Fruit fly (Drosophila melanogaster): ENCODE results near the gene CG7560.

CG7560 gene

dm6 chr3L:11422338-11422802 is 2.6 kb upstream of the CG7560 start (continued):
- no peak for TF ChIP-seq MESR4 (GFP tag; optimal IDR thresholded peaks at IDR 0.05)
- peak; percentile 78 for TF ChIP-seq croc (GFP tag; conservative IDR thresholded peaks at IDR 0.05)
- TF ChIP-seq CG13287 (GFP tag; IDR thresholded peaks at IDR 0.05; ENCODE audit: partially characterized antibody): no peak
- peak; percentile 69 for TF ChIP-seq esg (GFP tag; conservative IDR thresholded peaks at IDR 0.05)
- no peak for TF ChIP-seq luna (GFP tag; optimal IDR thresholded peaks at IDR 0.05)
- TF ChIP-seq Elba2 (GFP tag; optimal IDR thresholded peaks at IDR 0.05): no peak
- no peak for TF ChIP-seq Kr (GFP tag; optimal IDR thresholded peaks at IDR 0.05)
- TF ChIP-seq mam (GFP tag; optimal IDR thresholded peaks at IDR 0.05): peak; percentile 38
- peak; percentile 45 for TF ChIP-seq CG1529 (GFP tag; optimal IDR thresholded peaks at IDR 0.05)
- TF ChIP-seq exex (tag; optimal IDR thresholded peaks at IDR 0.05): peak; percentile 29
- TF ChIP-seq CG17186 (GFP tag; optimal IDR thresholded peaks at IDR 0.05): peak; percentile 16
- TF ChIP-seq CG12236 (GFP tag; optimal IDR thresholded peaks at IDR 0.05): peak; percentile 23
- TF ChIP-seq Trl (optimal IDR thresholded peaks at IDR 0.05): no peak
- peak; percentile 39 for TF ChIP-seq Trl (GFP tag; optimal IDR thresholded peaks at IDR 0.05)
- peak; percentile 26; the same call in 1 of the 2 replicates for TF ChIP-seq CG17612 (GFP tag; IDR thresholded peaks at IDR 0.05)
- TF ChIP-seq CG10565 (GFP tag; optimal IDR thresholded peaks at IDR 0.05): peak; percentile 8
- peak; percentile 54 for TF ChIP-seq Xbp1 (GFP tag; optimal IDR thresholded peaks at IDR 0.05)
- TF ChIP-seq CG6765 (GFP tag; optimal IDR thresholded peaks at IDR 0.05): peak; percentile 38
- peak; percentile 49 for TF ChIP-seq trh (GFP tag; optimal IDR thresholded peaks at IDR 0.05)
- peak; percentile 66 for TF ChIP-seq B-H1 (GFP tag; IDR thresholded peaks at IDR 0.05)
- TF ChIP-seq CG32772 (GFP tag; IDR thresholded peaks at IDR 0.05): peak; percentile 86
- peak; percentile 52 for TF ChIP-seq ac (GFP tag; optimal IDR thresholded peaks at IDR 0.05)
- peak; percentile 69 for TF ChIP-seq Ada2b (GFP tag; IDR thresholded peaks at IDR 0.05)
- TF ChIP-seq CG31388 (GFP tag; optimal IDR thresholded peaks at IDR 0.05): peak; percentile 45
- TF ChIP-seq gce (GFP tag; IDR thresholded peaks at IDR 0.05): peak; percentile 53; the same call in 1 of the 3 replicates
- peak; percentile 78 for TF ChIP-seq CG18476 (GFP tag; optimal IDR thresholded peaks at IDR 0.05)
- TF ChIP-seq pita (GFP tag; optimal IDR thresholded peaks at IDR 0.05): no peak
- TF ChIP-seq inv (GFP tag; IDR thresholded peaks at IDR 0.05; ENCODE audit: partially characterized antibody): no peak
- no peak for TF ChIP-seq tna (GFP tag; IDR thresholded peaks at IDR 0.05; ENCODE audit: partially characterized antibody)
- peak; percentile 56 for TF ChIP-seq Aef1 (GFP tag; IDR thresholded peaks at IDR 0.05)
- TF ChIP-seq CG12391 (tag; optimal IDR thresholded peaks at IDR 0.05): peak; percentile 78
- peak; percentile 28 to 73 for TF ChIP-seq chif (GFP tag; optimal IDR thresholded peaks at IDR 0.05)
- peak; percentile 71 for TF ChIP-seq CG6254 (GFP tag; optimal IDR thresholded peaks at IDR 0.05)
- TF ChIP-seq CTCF (GFP tag; optimal IDR thresholded peaks at IDR 0.05): peak; percentile 11
- no peak for TF ChIP-seq wek (GFP tag; optimal IDR thresholded peaks at IDR 0.05)
- TF ChIP-seq seq (GFP tag; IDR thresholded peaks at IDR 0.05): peak; percentile 69
- peak; percentile 89 for TF ChIP-seq Med (GFP tag)
- TF ChIP-seq CG17361 (GFP tag; IDR thresholded peaks at IDR 0.05): peak; percentile 91
- TF ChIP-seq CG14441 (GFP tag; IDR thresholded peaks at IDR 0.05): peak; percentile 44; the same call in 1 of the 2 replicates
- no peak for TF ChIP-seq sd (tag; optimal IDR thresholded peaks at IDR 0.05)
- no peak for TF ChIP-seq ERR (GFP tag; optimal IDR thresholded peaks at IDR 0.05)
- peak; percentile 56 for TF ChIP-seq Mes4 (GFP tag; optimal IDR thresholded peaks at IDR 0.05)
- peak; percentile 77 for TF ChIP-seq tgo (GFP tag; IDR thresholded peaks at IDR 0.05)
- TF ChIP-seq pfk (GFP tag; optimal IDR thresholded peaks at IDR 0.05): no peak
- TF ChIP-seq Ets97D (GFP tag; optimal IDR thresholded peaks at IDR 0.05): no peak
- peak; percentile 53 for TF ChIP-seq CG6683 (GFP tag; optimal IDR thresholded peaks at IDR 0.05)
- peak; percentile 80 for TF ChIP-seq Asciz (GFP tag; optimal IDR thresholded peaks at IDR 0.05)
- peak; percentile 60 for TF ChIP-seq az2 (GFP tag; optimal IDR thresholded peaks at IDR 0.05)
- peak; percentile 45 for TF ChIP-seq Abd-B (GFP tag; optimal IDR thresholded peaks at IDR 0.05)
- TF ChIP-seq CG3065 (GFP tag; optimal IDR thresholded peaks at IDR 0.05): no peak
- TF ChIP-seq scrt (GFP tag; optimal IDR thresholded peaks at IDR 0.05): peak; percentile 54
- peak; percentile 76 for TF ChIP-seq H15 (GFP tag; IDR thresholded peaks at IDR 0.05)
